Worm (Caenorhabditis elegans): ENCODE data around the gene F49H12.2.
A peak's percentile ranks its signal among the peaks of the same experiment; 100 is the strongest.

The F49H12.2 gene

DNA sequence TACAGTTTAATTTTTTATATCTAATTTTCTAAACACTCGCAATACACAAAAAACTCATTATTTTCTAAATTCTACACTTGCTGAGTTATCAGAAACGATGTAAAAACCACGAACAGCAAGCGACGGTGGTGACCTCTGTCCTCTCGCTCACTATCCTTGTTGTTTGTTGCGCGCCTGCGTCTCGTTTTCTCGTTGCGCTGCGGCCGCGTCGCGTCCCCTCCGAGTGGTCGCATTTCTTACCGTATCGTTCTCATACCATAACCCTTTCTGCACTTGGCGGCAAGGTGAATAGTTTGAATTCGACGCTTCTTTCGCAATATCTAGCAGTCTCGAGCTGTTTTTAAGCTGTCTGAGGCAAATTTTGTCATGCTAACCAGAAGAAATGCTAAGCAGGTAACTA lies 4.3 kb downstream of the F49H12.2 start, which contains the start of gene lsy-2 (continued):
- TF ChIP-seq cebp-1 (GFP tag; IDR thresholded peaks at IDR 0.05), result peak; percentile 63
- peak; percentile 88 for TF ChIP-seq cebp-1 (tag; optimal IDR thresholded peaks at IDR 0.05)
- TF ChIP-seq Y67H2A.10 (GFP tag; conservative IDR thresholded peaks at IDR 0.05), result no peak
- no peak for TF ChIP-seq Y53F4B.3 (GFP tag; IDR thresholded peaks at IDR 0.05)
- no peak for TF ChIP-seq F55B11.4 (tag; optimal IDR thresholded peaks at IDR 0.05; ENCODE audit: borderline replicate concordance, insufficient read depth)
- no peak for TF ChIP-seq unc-62 (GFP tag; optimal IDR thresholded peaks at IDR 0.05)
- no peak for TF ChIP-seq nhr-27 (tag; optimal IDR thresholded peaks at IDR 0.05)
- TF ChIP-seq lag-1 (GFP tag; IDR thresholded peaks at IDR 0.05), result no peak

DNA sequence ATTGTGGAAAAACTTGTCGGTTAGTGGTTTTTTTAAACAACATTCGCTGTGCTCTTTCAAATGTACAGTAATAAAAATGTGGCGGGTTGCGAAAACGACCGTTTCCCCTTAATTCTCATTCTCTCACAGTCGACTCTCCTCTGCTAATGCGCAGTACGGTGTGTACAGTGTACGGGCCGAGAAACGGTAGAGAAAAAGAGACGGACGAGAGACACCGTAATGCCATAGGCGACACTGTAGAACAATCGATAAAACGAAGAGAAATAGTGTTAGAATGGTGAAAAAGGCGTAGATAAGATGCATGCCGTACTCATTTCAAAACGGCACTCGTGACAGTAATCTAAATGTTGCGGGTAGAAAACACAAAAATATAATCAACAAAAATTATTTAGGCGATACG lies 5.4 kb downstream of the F49H12.2 start:
- TF ChIP-seq unc-62 (GFP tag; optimal IDR thresholded peaks at IDR 0.05) (peak; percentile 3), ztf-26 (tag; optimal IDR thresholded peaks at IDR 0.05) (peak; percentile 1), attf-5 (GFP tag; optimal IDR thresholded peaks at IDR 0.05) (peak; percentile 42), nhr-80 (tag; optimal IDR thresholded peaks at IDR 0.05) (peak; percentile 64), Y53F4B.3 (GFP tag; IDR thresholded peaks at IDR 0.05) (no peak), B0336.3 (GFP tag; IDR thresholded peaks at IDR 0.05) (peak; percentile 24; the same call in 1 of the 2 replicates), Y79H2A.3 (GFP tag; conservative IDR thresholded peaks at IDR 0.05) (no peak), hmg-1.2 (GFP tag; IDR thresholded peaks at IDR 0.05) (peak; percentile 46; the same call in 1 of the 2 replicates), C17E4.6 (GFP tag; IDR thresholded peaks at IDR 0.05) (no peak), lin-40 (tag; optimal IDR thresholded peaks at IDR 0.05) (peak; percentile 15), ets-4 (GFP tag; optimal IDR thresholded peaks at IDR 0.05) (no peak), ekl-4 (GFP tag; IDR thresholded peaks at IDR 0.05) (no peak), unc-130 (GFP tag; optimal IDR thresholded peaks at IDR 0.05) (no peak), nhr-27 (tag; optimal IDR thresholded peaks at IDR 0.05) (no peak), akir-1 (GFP tag; optimal IDR thresholded peaks at IDR 0.05) (no peak)

DNA sequence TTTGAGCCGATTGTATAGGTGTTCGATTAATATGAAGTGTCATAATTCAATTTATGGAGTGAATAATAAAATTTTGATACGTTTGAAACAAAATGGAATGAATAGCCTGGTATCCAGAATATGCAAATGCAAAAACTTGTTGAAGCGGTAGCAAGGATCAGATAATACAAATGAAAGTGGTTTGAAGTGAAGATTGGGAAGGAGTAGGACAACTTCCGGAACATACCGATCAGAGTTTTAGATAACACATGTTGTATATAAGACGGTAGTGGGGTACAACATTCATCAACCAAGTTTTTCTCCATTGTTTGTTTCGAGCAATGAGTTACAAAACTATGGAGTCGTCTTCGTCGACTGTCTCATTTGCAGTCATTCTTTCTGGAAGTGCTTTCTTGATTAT lies 8.1 kb downstream of the F49H12.2 start, which contains the start of gene col-164:
Gene col-164, plus strand, starts transcription at position 301 of the 400 bp plus-strand sequence.
- TF ChIP-seq Y67H2A.10 (GFP tag; conservative IDR thresholded peaks at IDR 0.05), result no peak
- no peak for TF ChIP-seq aptf-3 (GFP tag; IDR thresholded peaks at IDR 0.05)
- TF ChIP-seq attf-6 (GFP tag; IDR thresholded peaks at IDR 0.05), result no peak
- TF ChIP-seq nhr-90 (tag; optimal IDR thresholded peaks at IDR 0.05), result no peak
- TF ChIP-seq nhr-27 (tag; optimal IDR thresholded peaks at IDR 0.05), result no peak
- no peak for TF ChIP-seq hmg-20 (GFP tag; IDR thresholded peaks at IDR 0.05)
- TF ChIP-seq F49E8.2 (tag; optimal IDR thresholded peaks at IDR 0.05; ENCODE audit: insufficient read depth), result no peak
- no peak for TF ChIP-seq ceh-58 (GFP tag; IDR thresholded peaks at IDR 0.05)
- TF ChIP-seq Y79H2A.3 (GFP tag; conservative IDR thresholded peaks at IDR 0.05), result no peak
- no peak for TF ChIP-seq sea-2 (GFP tag; IDR thresholded peaks at IDR 0.05)
- no peak for TF ChIP-seq tbx-9 (tag; optimal IDR thresholded peaks at IDR 0.05; ENCODE audit: borderline replicate concordance)
- no peak for TF ChIP-seq ztf-6 (GFP tag; IDR thresholded peaks at IDR 0.05)
- TF ChIP-seq lin-26 (GFP tag; IDR thresholded peaks at IDR 0.05), result no peak
- TF ChIP-seq lir-1 (GFP tag; conservative IDR thresholded peaks at IDR 0.05), result no peak

DNA sequence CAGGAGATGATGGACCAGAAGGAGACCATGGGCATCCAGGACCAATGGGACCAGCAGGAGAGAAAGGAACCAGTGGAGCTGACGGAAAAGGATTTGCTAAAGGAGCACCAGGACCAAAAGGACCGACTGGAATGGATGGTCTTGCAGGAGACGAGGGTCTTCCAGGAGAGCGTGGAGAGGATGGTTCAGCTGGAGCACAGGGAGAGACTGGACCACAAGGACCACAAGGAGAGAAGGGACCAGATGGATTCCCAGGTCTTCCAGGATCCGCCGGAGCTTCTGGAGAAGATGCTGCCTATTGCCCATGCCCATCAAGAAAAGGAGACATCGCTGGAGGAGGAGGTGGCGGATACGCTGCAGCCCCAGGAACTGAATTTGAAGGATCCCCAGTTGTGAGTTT lies 9.0 kb downstream of the F49H12.2 start:
- TF ChIP-seq zfh-2 (GFP tag; conservative IDR thresholded peaks at IDR 0.05) (0 out of 2 replicates have a peak, but pooled peaks have one; percentile 21), egrh-3 (GFP tag; IDR thresholded peaks at IDR 0.05) (peak; percentile 31; the same call in 1 of the 2 replicates), F49E8.2 (tag; optimal IDR thresholded peaks at IDR 0.05; ENCODE audit: insufficient read depth) (no peak)

All from whole organism, young adult.